Fruit fly (Drosophila melanogaster): Measurements from ENCODE around the gene Oct-TyrR.

The Oct-TyrR gene

DNA sequence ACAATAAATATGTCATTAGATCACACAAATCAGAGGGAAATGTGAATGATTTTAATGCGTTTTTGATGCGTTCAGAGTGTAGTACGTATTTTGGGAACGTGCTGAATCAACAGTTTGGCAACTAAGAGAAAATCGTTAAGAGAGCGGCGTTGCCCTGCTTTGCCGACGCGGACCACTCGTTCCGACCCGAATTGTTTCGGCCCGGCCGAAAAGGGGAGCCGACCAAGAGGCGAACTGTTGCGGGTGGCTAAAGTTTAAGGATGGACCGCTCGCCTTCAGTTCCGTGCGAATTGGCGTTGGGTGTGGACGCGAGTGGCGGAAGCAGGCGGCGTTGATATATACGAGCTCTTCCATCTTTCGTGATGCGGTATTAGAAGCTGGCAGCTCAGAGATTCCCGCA lies at the start of gene Oct-TyrR:
Gene Oct-TyrR, plus strand, starts transcription at position 287 of the 400 bp plus-strand sequence.
- TF ChIP-seq CTCF (optimal IDR thresholded peaks at IDR 0.05) (no peak), CG8478 (optimal IDR thresholded peaks at IDR 0.05) (no peak)

DNA sequence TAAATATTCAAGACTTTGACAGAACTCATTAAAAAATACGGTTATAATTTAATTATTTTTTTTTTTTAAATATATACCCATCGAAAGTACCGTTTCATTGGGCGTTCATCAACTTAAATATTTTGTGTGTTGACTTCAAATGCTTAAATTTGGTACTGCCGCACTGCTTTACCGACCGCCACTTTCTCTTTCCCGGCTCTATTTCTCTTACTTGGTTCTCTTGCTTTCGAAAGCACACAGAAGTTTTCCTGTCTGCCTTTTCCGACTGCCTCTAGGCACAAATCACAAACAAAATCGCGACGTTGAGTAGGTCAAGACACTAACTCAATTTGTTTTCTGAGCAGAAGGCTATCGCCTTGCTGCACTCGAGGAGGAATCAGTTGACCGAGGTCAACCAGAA lies 40.8 kb upstream of the Oct-TyrR start:
- TF ChIP-seq CTCF (optimal IDR thresholded peaks at IDR 0.05) = no peak
- TF ChIP-seq CG8478 (optimal IDR thresholded peaks at IDR 0.05) = no peak

DNA sequence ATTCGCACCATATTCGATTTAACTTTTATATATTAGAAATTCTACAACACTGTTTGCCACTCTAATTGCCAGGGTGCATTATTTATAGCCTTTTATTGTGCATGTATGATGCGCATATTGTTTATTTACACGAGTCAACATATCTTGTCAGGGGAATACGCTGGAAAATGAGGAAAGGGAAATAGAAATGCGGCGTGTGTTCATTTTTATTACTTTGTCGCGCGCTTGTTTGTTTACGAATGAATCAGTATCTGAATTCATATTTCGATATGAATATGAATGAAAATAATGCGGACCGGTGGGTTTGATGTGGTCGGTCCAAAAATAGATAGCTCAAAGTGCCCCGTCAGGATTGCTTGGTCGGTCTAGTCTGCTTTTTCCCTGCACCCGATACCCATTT lies 28.7 kb upstream of the Oct-TyrR start:
- no peak for TF ChIP-seq CTCF (optimal IDR thresholded peaks at IDR 0.05)
- TF ChIP-seq CG8478 (optimal IDR thresholded peaks at IDR 0.05) = no peak

DNA sequence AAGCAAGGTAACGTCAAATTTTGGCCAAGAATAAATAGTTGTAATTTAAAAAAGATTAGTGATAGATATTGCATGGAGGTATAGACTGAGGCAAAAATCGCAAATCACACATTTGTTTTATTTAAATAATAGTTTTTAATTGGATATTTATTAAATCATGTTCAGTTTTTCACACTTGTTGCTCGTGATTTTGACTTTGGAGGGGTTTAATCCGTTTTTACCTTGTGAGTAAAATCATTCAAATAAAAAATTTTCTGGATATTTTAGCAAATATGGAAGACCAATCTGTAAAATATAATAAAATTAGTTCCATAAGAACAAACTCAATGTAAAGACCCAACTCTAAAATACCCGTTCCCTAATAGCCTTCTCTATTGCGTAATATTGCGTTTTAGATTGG lies 6.6 kb upstream of the Oct-TyrR start, which contains the start of gene CG7140:
Gene CG7140, minus strand, starts transcription at position 101 of the 400 bp plus-strand sequence.
- TF ChIP-seq CG8478 (optimal IDR thresholded peaks at IDR 0.05) (no peak), CTCF (optimal IDR thresholded peaks at IDR 0.05) (no peak)

DNA sequence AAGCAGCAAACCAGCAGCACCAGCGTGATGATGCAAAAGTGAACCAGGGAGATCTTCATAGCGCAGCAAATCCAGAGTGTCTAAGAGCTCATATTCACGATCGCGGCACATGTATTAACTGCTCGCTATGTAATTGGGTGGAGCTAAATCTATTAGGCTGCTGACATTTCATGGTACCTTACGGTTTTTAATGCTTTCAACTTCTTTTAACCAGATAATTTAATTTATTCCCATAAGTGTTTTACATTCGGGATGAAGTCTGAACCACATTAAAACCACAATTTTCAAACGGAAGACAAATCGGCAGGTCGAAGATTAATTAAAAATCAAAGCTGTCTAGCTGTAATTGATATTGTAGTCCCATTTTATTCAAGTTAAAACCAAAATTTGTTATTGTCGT lies 5.1 kb upstream of the Oct-TyrR start, which contains the start of gene CG43392:
Gene CG43392, minus strand, starts transcription at position 101 of the 400 bp plus-strand sequence.
- TF ChIP-seq CTCF (optimal IDR thresholded peaks at IDR 0.05) (no peak), CG8478 (optimal IDR thresholded peaks at IDR 0.05) (no peak)

DNA sequence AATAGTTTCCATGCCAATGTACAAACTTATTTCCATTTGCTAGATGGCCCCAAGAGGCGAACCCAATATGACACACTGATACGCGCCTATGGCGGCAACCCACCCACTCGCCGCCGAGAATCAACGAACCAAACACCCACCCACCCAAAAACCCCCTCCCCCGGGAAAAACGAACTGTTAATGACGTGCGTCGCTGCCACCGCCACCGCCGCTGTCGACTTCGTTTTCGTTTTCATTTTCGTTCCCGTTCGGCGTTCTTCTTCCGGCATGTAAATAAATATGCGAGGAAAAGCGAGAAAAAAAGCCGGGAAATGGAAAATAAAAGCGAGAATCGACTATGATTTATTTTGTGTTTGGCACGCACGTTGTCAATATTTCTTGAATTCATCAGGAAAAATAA lies 16.3 kb downstream of the Oct-TyrR start:
- TF ChIP-seq CTCF (optimal IDR thresholded peaks at IDR 0.05) (no peak), CG8478 (optimal IDR thresholded peaks at IDR 0.05) (no peak)

DNA sequence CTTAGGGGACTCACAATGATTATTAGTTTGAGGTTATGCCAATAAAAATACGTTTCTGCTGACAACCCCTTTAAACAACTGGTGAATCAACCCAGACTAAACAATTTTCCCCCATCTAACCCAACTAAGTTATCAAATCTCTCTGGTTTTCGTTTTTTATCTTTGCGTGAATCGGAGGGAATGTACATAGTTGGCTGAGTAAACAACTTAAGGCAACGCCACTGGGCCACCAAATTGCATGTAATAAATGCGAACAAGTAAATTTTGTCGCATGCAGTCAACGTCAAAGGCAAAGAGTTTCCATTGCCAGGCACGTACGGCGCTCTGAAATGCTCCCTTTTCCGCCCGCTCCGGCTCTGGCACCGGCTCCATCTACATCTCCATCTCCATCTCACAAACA lies 18.5 kb downstream of the Oct-TyrR start:
- TF ChIP-seq CTCF (optimal IDR thresholded peaks at IDR 0.05) (no peak), CG8478 (optimal IDR thresholded peaks at IDR 0.05) (no peak)

DNA sequence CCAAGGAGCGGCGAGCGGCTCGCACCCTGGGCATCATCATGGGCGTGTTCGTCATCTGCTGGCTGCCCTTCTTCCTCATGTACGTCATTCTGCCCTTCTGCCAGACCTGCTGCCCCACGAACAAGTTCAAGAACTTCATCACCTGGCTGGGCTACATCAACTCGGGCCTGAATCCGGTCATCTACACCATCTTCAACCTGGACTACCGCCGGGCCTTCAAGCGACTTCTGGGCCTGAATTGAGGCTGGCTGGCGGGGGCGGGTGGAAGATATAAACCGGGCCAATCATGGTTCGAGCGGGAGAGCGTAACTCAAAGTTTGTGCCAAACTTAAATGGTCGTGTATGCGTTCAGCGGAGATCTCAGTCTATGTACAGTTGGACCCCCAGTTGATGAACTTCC lies 29.0 kb downstream of the Oct-TyrR start:
- TF ChIP-seq CG8478 (optimal IDR thresholded peaks at IDR 0.05) = no peak
- no peak for TF ChIP-seq CTCF (optimal IDR thresholded peaks at IDR 0.05)

DNA sequence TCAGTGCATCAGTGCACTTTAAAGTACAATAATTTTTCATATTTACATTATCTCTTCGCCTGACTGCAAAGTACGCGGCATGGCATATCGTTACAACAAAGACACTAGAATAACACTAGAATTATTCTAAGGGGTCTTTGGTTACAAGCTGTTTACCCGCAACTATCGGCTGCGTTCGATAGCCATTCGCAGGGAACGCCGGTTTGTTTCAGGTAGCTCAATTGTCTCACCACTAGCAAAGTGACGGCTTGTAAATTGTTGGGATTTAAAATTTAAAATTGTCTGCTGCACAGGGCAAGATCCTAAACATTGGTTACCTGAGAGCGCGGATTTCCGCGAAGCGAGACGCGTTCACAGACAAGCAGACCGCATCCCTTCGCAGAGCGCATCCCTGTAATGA lies 30.9 kb downstream of the Oct-TyrR start, which contains the start of gene CG14561:
Gene CG14561, plus strand, starts transcription at position 214 of the 400 bp plus-strand sequence.
- TF ChIP-seq CG8478 (optimal IDR thresholded peaks at IDR 0.05) (no peak), CTCF (optimal IDR thresholded peaks at IDR 0.05) (peak; percentile 16 to 41)

DNA sequence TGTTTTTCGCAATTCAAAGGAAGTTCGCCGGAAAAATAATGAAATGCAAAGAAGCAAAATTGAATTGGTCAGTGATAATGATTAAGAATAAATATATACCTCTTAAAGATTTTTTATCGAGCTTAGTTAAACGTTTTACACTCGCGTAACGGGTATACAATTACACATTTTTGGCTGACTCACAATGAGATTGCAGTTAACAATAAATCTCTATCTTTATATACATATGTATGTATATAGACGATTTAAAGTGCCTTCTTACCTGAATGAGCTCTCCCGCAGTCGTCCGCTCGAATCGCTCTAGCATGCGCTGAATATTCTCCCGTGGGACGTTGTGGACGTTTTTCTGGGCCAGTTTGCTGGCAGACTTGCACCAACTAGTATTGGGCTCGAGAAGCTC lies 35.7 kb downstream of the Oct-TyrR start:
- no peak for TF ChIP-seq CG8478 (optimal IDR thresholded peaks at IDR 0.05)

DNA sequence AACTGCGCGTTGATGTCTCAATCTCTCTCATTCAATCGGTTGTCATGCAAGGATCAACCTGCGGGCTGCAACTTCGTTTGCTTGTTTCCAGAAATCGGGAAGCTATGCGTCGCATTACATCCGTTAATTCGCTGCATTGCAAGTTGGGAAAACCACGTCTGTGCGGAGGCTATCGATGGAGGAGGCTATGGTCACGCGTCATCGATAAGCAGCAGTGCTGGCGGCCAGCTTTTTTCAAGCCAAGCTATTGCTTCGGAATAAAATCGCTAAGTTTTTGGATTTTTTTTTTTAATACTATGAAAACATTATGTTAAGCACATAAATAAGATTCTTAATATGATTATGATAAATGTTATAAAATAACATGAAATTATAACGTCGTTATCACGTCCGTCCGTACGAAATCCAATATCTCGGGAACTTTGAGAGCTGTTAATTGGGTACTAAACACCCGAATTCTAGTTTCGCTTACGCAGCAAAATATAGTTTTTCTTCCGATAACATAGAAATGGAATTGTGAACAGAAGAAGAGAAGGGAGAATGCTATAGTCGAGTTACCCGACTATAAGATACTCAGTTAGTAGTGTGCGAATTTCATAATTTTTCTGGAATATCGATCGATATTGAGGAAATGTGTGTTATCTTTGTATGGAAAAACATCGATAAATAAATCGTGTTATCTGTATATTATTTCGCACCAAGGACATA lies 37.0 kb downstream of the Oct-TyrR start, which contains the start of gene CG7139:
Gene CG7139, minus strand, starts transcription at position 162 of the 708 bp plus-strand sequence.
- TF ChIP-seq CG8478 (optimal IDR thresholded peaks at IDR 0.05) = no peak

DNA sequence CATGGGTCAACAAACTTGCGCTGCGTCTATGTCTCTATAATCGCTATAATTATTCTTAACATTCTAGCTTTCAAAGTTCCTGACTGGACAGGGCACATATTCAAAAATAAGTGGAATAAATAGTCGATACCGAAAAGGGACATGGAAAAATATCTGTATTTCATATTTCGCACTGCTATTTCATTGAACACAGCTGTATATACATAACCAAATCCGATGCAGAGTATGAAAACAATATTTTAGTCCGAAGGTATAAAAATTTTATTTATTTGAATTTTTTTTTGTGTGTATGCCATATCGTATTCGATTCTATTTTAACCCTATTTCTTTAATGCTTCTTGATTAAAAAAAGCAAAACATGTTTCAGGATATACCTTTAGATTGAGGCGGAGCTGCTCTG lies 38.0 kb downstream of the Oct-TyrR start:
- TF ChIP-seq CTCF (optimal IDR thresholded peaks at IDR 0.05) (no peak), CG8478 (optimal IDR thresholded peaks at IDR 0.05) (no peak)

DNA sequence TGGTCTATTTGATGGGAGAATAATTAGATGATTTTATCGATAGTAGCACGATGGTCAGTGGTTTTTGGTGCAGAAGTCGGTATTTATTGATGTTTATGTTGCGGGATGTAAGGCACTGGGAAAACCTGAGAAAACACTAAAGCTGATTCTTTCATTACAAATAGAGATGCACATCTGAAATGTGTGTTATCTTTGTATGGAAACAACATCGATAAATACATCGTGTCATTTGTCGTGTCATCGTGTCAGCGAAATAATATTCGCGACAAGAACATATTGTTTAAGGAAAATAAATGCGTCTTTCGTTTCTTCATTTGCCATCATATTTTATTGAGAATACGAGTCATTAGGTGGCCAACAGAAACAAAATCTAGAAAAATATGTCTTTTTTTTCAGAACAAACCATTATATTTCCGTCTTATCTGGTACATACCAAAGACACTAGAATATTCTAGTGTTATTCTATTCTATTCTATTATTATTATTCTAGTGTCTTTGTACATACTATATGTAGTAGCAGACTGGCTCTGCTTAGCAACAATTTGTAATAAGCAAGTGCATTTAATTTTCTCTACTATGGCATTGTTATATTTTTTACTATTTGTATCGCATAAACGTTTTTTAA lies 39.7 kb downstream of the Oct-TyrR start, which contains the start of gene CG7133:
Gene CG7133, minus strand, starts transcription at position 177 of the 625 bp plus-strand sequence.
- no peak for TF ChIP-seq CTCF (optimal IDR thresholded peaks at IDR 0.05)
- TF ChIP-seq CG8478 (optimal IDR thresholded peaks at IDR 0.05) = no peak

DNA sequence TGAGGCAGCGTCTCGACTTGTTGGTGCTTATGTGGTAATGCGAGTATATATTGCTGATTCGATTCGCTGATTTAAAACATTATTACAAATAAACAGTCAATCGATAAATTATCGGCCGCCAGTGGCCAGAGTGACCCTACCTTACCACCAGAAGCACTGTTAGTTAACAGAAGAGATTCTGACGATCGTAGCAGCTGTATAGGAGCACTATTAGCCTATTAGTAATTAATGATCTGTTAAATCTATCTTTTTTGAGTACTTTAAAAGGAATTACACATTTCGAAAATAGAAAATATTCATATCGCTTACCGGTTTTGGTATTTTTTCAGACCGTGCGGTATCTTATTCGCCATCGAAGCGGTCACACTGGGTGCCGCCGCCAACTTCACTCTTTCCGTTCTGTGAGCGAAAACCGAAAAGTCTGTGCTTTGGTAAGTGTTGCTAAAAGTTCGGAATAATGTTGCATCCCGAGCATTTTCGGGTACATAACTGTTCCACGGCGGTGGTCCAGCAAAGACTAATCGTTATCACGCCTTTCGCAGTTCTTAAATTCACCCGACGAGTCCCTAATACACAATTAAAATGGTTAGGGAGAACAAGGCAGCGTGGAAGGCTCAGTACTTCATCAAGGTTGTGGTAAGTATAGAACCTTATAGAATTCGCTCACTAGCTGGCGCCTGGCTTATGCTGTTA lies 41.0 kb downstream of the Oct-TyrR start, which contains the start of the genes CG7130 and RpLP0:
Gene CG7130, minus strand, starts transcription at position 51 of the 693 bp plus-strand sequence.
Gene RpLP0, plus strand, starts transcription at position 162 of the 693 bp plus-strand sequence.
- no peak for TF ChIP-seq CG8478 (optimal IDR thresholded peaks at IDR 0.05)
- TF ChIP-seq CTCF (optimal IDR thresholded peaks at IDR 0.05) = peak in 1 of 2 experiments; percentile 29

DNA sequence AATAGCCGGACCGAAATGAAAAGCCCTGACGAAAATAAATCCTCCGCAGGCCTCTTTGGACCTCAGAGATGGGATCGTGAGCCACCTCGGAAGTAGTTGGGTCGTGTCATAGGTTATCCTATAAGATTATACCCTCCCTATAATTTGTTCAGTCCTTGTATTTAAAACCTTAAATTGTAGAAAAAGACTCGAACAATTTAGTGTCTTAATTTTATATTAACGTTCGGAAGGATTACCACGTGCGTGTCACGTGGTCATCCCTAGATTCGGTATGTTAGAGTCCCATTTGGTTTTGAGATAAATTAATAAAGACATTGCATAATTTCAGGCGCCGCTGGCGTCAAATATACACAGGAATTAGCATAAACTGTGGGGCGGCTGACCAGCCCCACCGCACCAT lies 43.3 kb downstream of the Oct-TyrR start:
- TF ChIP-seq CTCF (optimal IDR thresholded peaks at IDR 0.05) (no peak), CG8478 (optimal IDR thresholded peaks at IDR 0.05) (no peak)

All from S2 (cell line).